Fruit fly (Drosophila melanogaster): Measurements from ENCODE around the gene CG15771.

Gene CG15771

DNA sequence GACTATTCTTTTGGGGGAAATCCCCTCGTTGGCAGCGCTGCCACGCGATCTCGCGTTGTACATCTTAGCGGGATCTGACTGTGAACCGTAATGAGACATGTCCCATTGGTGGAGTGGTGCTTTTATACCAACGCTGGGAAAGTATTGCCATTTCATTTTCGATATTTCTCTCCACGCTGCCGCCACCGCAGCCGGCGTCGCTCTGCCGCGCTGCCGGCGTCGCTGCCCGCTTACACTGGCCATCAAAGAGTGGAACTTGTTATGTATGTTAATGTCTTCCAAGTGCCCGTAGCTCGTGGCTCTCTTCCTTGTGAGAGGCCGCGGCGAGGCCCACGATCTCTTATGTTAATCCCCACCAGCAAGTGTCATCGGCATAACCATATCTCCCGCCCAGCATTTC is 26.1 kb downstream of the CG15771 start, which contains the start of gene CG3108:
Gene CG3108, minus strand, starts transcription at position 101 of the 400 bp plus-strand sequence.
- TF ChIP-seq foxo (GFP tag; optimal IDR thresholded peaks at IDR 0.05) (no peak), Rel (GFP tag; optimal IDR thresholded peaks at IDR 0.05) (no peak), Rel (tag; optimal IDR thresholded peaks at IDR 0.05) (no peak), Vsx2 (GFP tag; optimal IDR thresholded peaks at IDR 0.05; ENCODE audit: partially characterized antibody) (no peak), Abd-B (GFP tag; optimal IDR thresholded peaks at IDR 0.05) (no peak), CG32264 (GFP tag; optimal IDR thresholded peaks at IDR 0.05) (no peak), Dif (GFP tag; optimal IDR thresholded peaks at IDR 0.05; ENCODE audit: partially characterized antibody) (no peak), Dfd (GFP tag; optimal IDR thresholded peaks at IDR 0.05) (no peak), rgr (GFP tag; optimal IDR thresholded peaks at IDR 0.05) (no peak), psq (GFP tag; optimal IDR thresholded peaks at IDR 0.05) (no peak), dmrt93B (GFP tag; optimal IDR thresholded peaks at IDR 0.05) (no peak), GATAd (GFP tag; optimal IDR thresholded peaks at IDR 0.05) (no peak), dl (GFP tag; optimal IDR thresholded peaks at IDR 0.05; ENCODE audit: insufficient read depth in 1 of 2, partially characterized antibody in 2 of 2) (no peak), dsf (GFP tag; optimal IDR thresholded peaks at IDR 0.05; ENCODE audit: borderline replicate concordance) (no peak)

dm6 chrX:5783260-5784040 is 28.1 kb downstream of the CG15771 start:
- TF ChIP-seq usp (GFP tag; optimal IDR thresholded peaks at IDR 0.05) (no peak), Myc (optimal IDR thresholded peaks at IDR 0.05) (no peak), foxo (GFP tag; optimal IDR thresholded peaks at IDR 0.05) (peak in 1 of 2 experiments; percentile 70), br (GFP tag; optimal IDR thresholded peaks at IDR 0.05) (peak; percentile 71), dmrt93B (GFP tag; optimal IDR thresholded peaks at IDR 0.05) (peak; percentile 50), N (GFP tag; optimal IDR thresholded peaks at IDR 0.05) (no peak), dsf (GFP tag; optimal IDR thresholded peaks at IDR 0.05; ENCODE audit: borderline replicate concordance) (no peak), Hnf4 (GFP tag; optimal IDR thresholded peaks at IDR 0.05) (no peak), fru (GFP tag; optimal IDR thresholded peaks at IDR 0.05) (peak; percentile 73), OdsH (GFP tag; optimal IDR thresholded peaks at IDR 0.05) (peak; percentile 70), ey (GFP tag; optimal IDR thresholded peaks at IDR 0.05) (peak; percentile 50), CrebA (GFP tag; optimal IDR thresholded peaks at IDR 0.05; ENCODE audit: borderline replicate concordance) (no peak), lola (GFP tag; optimal IDR thresholded peaks at IDR 0.05) (no peak), jim (GFP tag; optimal IDR thresholded peaks at IDR 0.05) (no peak), Dfd (GFP tag; optimal IDR thresholded peaks at IDR 0.05) (no peak), sv (GFP tag; optimal IDR thresholded peaks at IDR 0.05) (no peak), h (GFP tag; optimal IDR thresholded peaks at IDR 0.05) (peak; percentile 77), HLH106 (tag; optimal IDR thresholded peaks at IDR 0.05) (peak; percentile 67), woc (GFP tag; optimal IDR thresholded peaks at IDR 0.05) (peak; percentile 74), Abd-B (GFP tag; optimal IDR thresholded peaks at IDR 0.05) (no peak), Rel (GFP tag; optimal IDR thresholded peaks at IDR 0.05) (no peak), Rel (tag; optimal IDR thresholded peaks at IDR 0.05) (no peak), CG32264 (GFP tag; optimal IDR thresholded peaks at IDR 0.05) (peak; percentile 47), brk (GFP tag; optimal IDR thresholded peaks at IDR 0.05) (no peak), GATAd (GFP tag; optimal IDR thresholded peaks at IDR 0.05) (no peak), rgr (GFP tag; optimal IDR thresholded peaks at IDR 0.05) (peak; percentile 68), Mio (GFP tag; optimal IDR thresholded peaks at IDR 0.05) (no peak), Vsx2 (GFP tag; optimal IDR thresholded peaks at IDR 0.05; ENCODE audit: partially characterized antibody) (no peak), sage (GFP tag; optimal IDR thresholded peaks at IDR 0.05) (peak; percentile 65), CG9705 (GFP tag; optimal IDR thresholded peaks at IDR 0.05) (no peak), Dif (GFP tag; optimal IDR thresholded peaks at IDR 0.05; ENCODE audit: partially characterized antibody) (no peak), pan (optimal IDR thresholded peaks at IDR 0.05) (no peak), Hr78 (GFP tag; optimal IDR thresholded peaks at IDR 0.05) (no peak), dl (GFP tag; optimal IDR thresholded peaks at IDR 0.05; ENCODE audit: insufficient read depth in 1 of 2, partially characterized antibody in 2 of 2) (no peak), Jra (GFP tag; optimal IDR thresholded peaks at IDR 0.05) (no peak), psq (GFP tag; optimal IDR thresholded peaks at IDR 0.05) (peak; percentile 63), tai (GFP tag; optimal IDR thresholded peaks at IDR 0.05) (no peak), Sp1 (GFP tag; optimal IDR thresholded peaks at IDR 0.05) (peak; percentile 65), Hr83 (GFP tag; optimal IDR thresholded peaks at IDR 0.05; ENCODE audit: poor library complexity, severe bottlenecking) (no peak)

Data from whole organism, wandering third instar larva.